Fruit fly (Drosophila melanogaster): Measurements from ENCODE around the gene CG33710.

The CG33710 gene

DNA sequence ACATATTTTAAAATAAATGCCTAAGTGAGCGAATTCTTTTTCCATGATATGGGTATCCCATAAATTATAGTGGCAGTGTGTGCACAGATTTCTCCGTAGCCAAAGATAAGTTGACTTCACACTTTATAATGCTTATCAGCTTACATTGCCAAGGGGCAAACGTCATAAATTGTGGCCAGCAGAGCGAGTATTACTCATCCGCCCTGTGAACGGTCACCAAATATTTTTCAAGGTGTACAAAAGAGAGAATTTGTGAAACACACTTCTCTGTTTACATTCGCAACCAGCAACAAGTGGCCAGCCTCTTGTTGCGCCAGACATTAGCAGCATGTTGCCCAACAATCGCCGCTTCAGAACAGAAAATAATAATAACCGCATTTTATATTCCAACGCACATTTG lies 19.7 kb downstream of the CG33710 start (continued):
- TF ChIP-seq CG7928 (GFP tag; optimal IDR thresholded peaks at IDR 0.05) (no peak), ewg (GFP tag; optimal IDR thresholded peaks at IDR 0.05) (no peak), CG10267 (tag; optimal IDR thresholded peaks at IDR 0.05) (no peak), dmrt11E (tag; optimal IDR thresholded peaks at IDR 0.05) (no peak), CG1647 (GFP tag; optimal IDR thresholded peaks at IDR 0.05) (no peak), Atf-2 (GFP tag; optimal IDR thresholded peaks at IDR 0.05) (no peak), CG18262 (tag; optimal IDR thresholded peaks at IDR 0.05) (no peak), CG12219 (GFP tag; optimal IDR thresholded peaks at IDR 0.05) (peak; percentile 51), Hand (GFP tag; optimal IDR thresholded peaks at IDR 0.05) (no peak), slp2 (GFP tag; optimal IDR thresholded peaks at IDR 0.05) (no peak), tna (GFP tag; IDR thresholded peaks at IDR 0.05; ENCODE audit: partially characterized antibody) (no peak), CG1602 (GFP tag; optimal IDR thresholded peaks at IDR 0.05) (no peak), CG30020 (tag; optimal IDR thresholded peaks at IDR 0.05) (no peak), CG17912 (GFP tag; optimal IDR thresholded peaks at IDR 0.05) (peak; percentile 69), Dfd (GFP tag; optimal IDR thresholded peaks at IDR 0.05) (no peak), Atf6 (GFP tag; IDR thresholded peaks at IDR 0.05) (peak; percentile 59; the same call in 1 of the 2 replicates), jing (GFP tag; optimal IDR thresholded peaks at IDR 0.05) (no peak), CG12104 (GFP tag; optimal IDR thresholded peaks at IDR 0.05) (no peak), Fer3 (tag; optimal IDR thresholded peaks at IDR 0.05) (peak; percentile 19), fru (optimal IDR thresholded peaks at IDR 0.05) (no peak), CG17568 (GFP tag; optimal IDR thresholded peaks at IDR 0.05) (peak; percentile 62), bsh (GFP tag; optimal IDR thresholded peaks at IDR 0.05) (peak in 1 of 2 experiments; percentile 27), lbe (GFP tag; optimal IDR thresholded peaks at IDR 0.05) (no peak), Camta (GFP tag; optimal IDR thresholded peaks at IDR 0.05) (no peak), ATbp (GFP tag; optimal IDR thresholded peaks at IDR 0.05) (peak; percentile 66), ken (GFP tag; IDR thresholded peaks at IDR 0.05) (no peak), Adf1 (GFP tag; IDR thresholded peaks at IDR 0.05) (no peak; the same call in 1 of the 2 replicates), Dbx (GFP tag; IDR thresholded peaks at IDR 0.05) (peak; percentile 44; the same call in 1 of the 3 replicates), emc (GFP tag; optimal IDR thresholded peaks at IDR 0.05) (no peak), CG2116 (GFP tag; optimal IDR thresholded peaks at IDR 0.05) (no peak), CG12391 (tag; optimal IDR thresholded peaks at IDR 0.05) (no peak), CG33213 (GFP tag; optimal IDR thresholded peaks at IDR 0.05) (no peak), Sox100B (GFP tag; optimal IDR thresholded peaks at IDR 0.05) (peak; percentile 17), unpg (GFP tag; optimal IDR thresholded peaks at IDR 0.05) (peak; percentile 49), HmgZ (tag; optimal IDR thresholded peaks at IDR 0.05) (peak; percentile 27), Hmx (GFP tag; optimal IDR thresholded peaks at IDR 0.05) (no peak), Nf-YA (GFP tag; IDR thresholded peaks at IDR 0.05) (peak; percentile 49; the same call in 1 of the 2 replicates), nau (GFP tag; optimal IDR thresholded peaks at IDR 0.05) (peak; percentile 55), CG6689 (GFP tag; IDR thresholded peaks at IDR 0.05) (peak; percentile 59), CG7839 (tag; optimal IDR thresholded peaks at IDR 0.05) (peak; percentile 14), trem (tag; optimal IDR thresholded peaks at IDR 0.05) (no peak), cwo (GFP tag; optimal IDR thresholded peaks at IDR 0.05) (peak; percentile 12), gt (GFP tag; IDR thresholded peaks at IDR 0.05) (no peak), CG2202 (tag; optimal IDR thresholded peaks at IDR 0.05) (peak; percentile 29), Stat92E (GFP tag; optimal IDR thresholded peaks at IDR 0.05) (no peak), slbo (GFP tag; IDR thresholded peaks at IDR 0.05) (no peak), CG9437 (GFP tag; optimal IDR thresholded peaks at IDR 0.05) (no peak), Doc3 (GFP tag; IDR thresholded peaks at IDR 0.05; ENCODE audit: partially characterized antibody) (no peak), Dip3 (GFP tag; optimal IDR thresholded peaks at IDR 0.05) (no peak), chinmo (GFP tag; IDR thresholded peaks at IDR 0.05; ENCODE audit: partially characterized antibody) (0 out of 4 replicates have a peak, but pooled peaks have one; percentile 60)

Measured in whole organism, embryonic.